Worm (Caenorhabditis elegans): ENCODE measurements around the gene dsc-4.

dsc-4 gene

DNA sequence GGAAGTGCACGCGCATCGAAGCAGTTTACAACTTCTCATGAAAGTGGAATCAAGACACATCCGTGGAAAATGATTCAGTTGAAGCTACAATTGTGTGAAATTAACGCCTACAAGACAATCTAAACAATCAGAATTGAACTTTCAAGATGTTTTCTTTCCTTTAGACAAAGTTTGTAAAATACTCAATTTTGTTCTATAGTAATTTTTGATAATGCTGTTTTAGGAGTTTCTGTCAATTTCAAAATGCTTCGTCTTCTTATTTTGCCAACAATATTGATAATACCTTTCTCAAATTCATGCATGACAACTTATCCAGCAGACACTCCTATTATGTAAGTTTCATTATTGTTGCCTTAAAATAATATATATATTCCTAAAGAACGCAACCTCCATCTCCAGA is 51.2 kb downstream of the dsc-4 start, which contains the start of gene T21D12.11:
Gene T21D12.11 (plus strand): TSS at position 301 of the 400 bp plus-strand sequence.
- TF ChIP-seq ama-1 (optimal IDR thresholded peaks at IDR 0.05): no peak
- TF ChIP-seq alr-1 (tag; optimal IDR thresholded peaks at IDR 0.05): no peak
- TF ChIP-seq sem-4 (tag; optimal IDR thresholded peaks at IDR 0.05): no peak
- TF ChIP-seq mdl-1 (tag; optimal IDR thresholded peaks at IDR 0.05): no peak
- TF ChIP-seq ztf-11 (tag; optimal IDR thresholded peaks at IDR 0.05): no peak
- no peak for TF ChIP-seq unc-55 (GFP tag; optimal IDR thresholded peaks at IDR 0.05)
- TF ChIP-seq zag-1 (tag; optimal IDR thresholded peaks at IDR 0.05): no peak
- no peak for TF ChIP-seq Y55F3AM.14 (GFP tag; optimal IDR thresholded peaks at IDR 0.05)
- TF ChIP-seq mbf-1 (tag; optimal IDR thresholded peaks at IDR 0.05): no peak
- TF ChIP-seq peb-1 (tag; optimal IDR thresholded peaks at IDR 0.05): no peak
- TF ChIP-seq lin-11 (tag; optimal IDR thresholded peaks at IDR 0.05): no peak
- no peak for TF ChIP-seq nhr-129 (tag; optimal IDR thresholded peaks at IDR 0.05)
- TF ChIP-seq gmeb-1 (tag; optimal IDR thresholded peaks at IDR 0.05): no peak
- no peak for TF ChIP-seq nhr-77 (tag; optimal IDR thresholded peaks at IDR 0.05)

ce11 chrIV:266148-266547 is 54.2 kb downstream of the dsc-4 start, which contains the start of gene T21D12.12:
T21D12.12 (plus strand) TSS chrIV:266448.
- TF ChIP-seq ztf-1 (GFP tag; conservative IDR thresholded peaks at IDR 0.05): no peak
- TF ChIP-seq unc-55 (GFP tag; optimal IDR thresholded peaks at IDR 0.05): no peak
- TF ChIP-seq lin-13 (GFP tag; optimal IDR thresholded peaks at IDR 0.05): no peak
- TF ChIP-seq peb-1 (tag; optimal IDR thresholded peaks at IDR 0.05): no peak
- no peak for TF ChIP-seq mbf-1 (tag; optimal IDR thresholded peaks at IDR 0.05)
- TF ChIP-seq nhr-21 (tag; optimal IDR thresholded peaks at IDR 0.05): no peak
- TF ChIP-seq sem-4 (tag; optimal IDR thresholded peaks at IDR 0.05): no peak
- TF ChIP-seq mab-5 (tag; optimal IDR thresholded peaks at IDR 0.05): no peak
- no peak for TF ChIP-seq F13H6.1 (tag; optimal IDR thresholded peaks at IDR 0.05)
- no peak for TF ChIP-seq sma-9 (GFP tag; optimal IDR thresholded peaks at IDR 0.05)
- no peak for TF ChIP-seq sma-9 (tag; optimal IDR thresholded peaks at IDR 0.05)
- no peak for TF ChIP-seq nhr-77 (tag; optimal IDR thresholded peaks at IDR 0.05)
- no peak for TF ChIP-seq skn-1 (tag; optimal IDR thresholded peaks at IDR 0.05)
- no peak for TF ChIP-seq fos-1 (tag; optimal IDR thresholded peaks at IDR 0.05)
- TF ChIP-seq crh-2 (tag; optimal IDR thresholded peaks at IDR 0.05): no peak
- no peak for TF ChIP-seq mdl-1 (tag; optimal IDR thresholded peaks at IDR 0.05)
- no peak for TF ChIP-seq egl-27 (tag; optimal IDR thresholded peaks at IDR 0.05)
- no peak for TF ChIP-seq unc-39 (tag; optimal IDR thresholded peaks at IDR 0.05)
